Worm (Caenorhabditis elegans) whole organism, L3 larva: ENCODE data around the gene fbxa-154.

Source experiments
- aly-2 ChIP-seq: fragments of 150-350 bp; optimal IDR thresholded peaks from 2 replicates; lab custom pipeline; 2014; ENCODE audit warnings: missing biosample characterization, missing genetic modification characterization
- egl-27 ChIP-seq: sonication (generic microtip); optimal IDR thresholded peaks from 4 replicates; lab custom pipeline; 2017; ENCODE audit warnings: missing biosample characterization, missing genetic modification reagents, missing genetic modification characterization
- nhr-77 ChIP-seq: fragments of 150-350 bp; optimal IDR thresholded peaks from 2 replicates; lab custom pipeline; 2014; ENCODE audit warnings: missing biosample characterization, missing genetic modification characterization
- tbx-2 ChIP-seq: sonication (generic microtip); optimal IDR thresholded peaks from 2 replicates; lab custom pipeline; 2016; ENCODE audit warnings: mild to moderate bottlenecking, missing genetic modification characterization, missing compliant biosample characterization

- TF ChIP-seq nhr-77 (tag; lab: Kevin White, UChicago) (no peak), egl-27 (tag; lab: Kevin White, UChicago) (no peak), tbx-2 (tag; lab: Kevin White, UChicago) (no peak), aly-2 (no peak)
Measured at ce11 chrV:15621518-15621917, 16.6 kb upstream of the fbxa-154 start, which contains the start of gene C55A1.1.
